Fruit fly (Drosophila melanogaster) S2 (cell line): ENCODE measurements around the gene vilya.

Experiments used
- CG8478 ChIP-seq: fragments of >200 bp; optimal IDR thresholded peaks from 2 replicates; lab custom pipeline; 2018
- CTCF ChIP-seq, 2 experiments: fragments of >200 bp; optimal IDR thresholded peaks; 2 replicates each; lab custom pipeline; 2018

The vilya gene

dm6 chrX:2726420-2726819 lies at the start of gene vilya:
Gene vilya, plus strand, starts transcription at chrX:2726678.
- TF ChIP-seq CG8478 (lab: Kevin White, UChicago) (no peak), CTCF (optimal IDR thresholded peaks at IDR 0.05; lab: Kevin White, UChicago) (no peak)

dm6 chrX:2677024-2677589 lies 49.4 kb upstream of the vilya start:
- TF ChIP-seq CG8478 (lab: Kevin White, UChicago) = no peak
- no peak for TF ChIP-seq CTCF (optimal IDR thresholded peaks at IDR 0.05; lab: Kevin White, UChicago)

dm6 chrX:2681601-2682000 lies 44.9 kb upstream of the vilya start, which contains the start of gene HLH3B:
Gene HLH3B, minus strand, starts transcription at chrX:2681723.
- TF ChIP-seq CTCF (optimal IDR thresholded peaks at IDR 0.05; lab: Kevin White, UChicago) (no peak), CG8478 (lab: Kevin White, UChicago) (no peak)

- TF ChIP-seq CG8478 (lab: Kevin White, UChicago) (no peak), CTCF (optimal IDR thresholded peaks at IDR 0.05; lab: Kevin White, UChicago) (no peak)
Measured at dm6 chrX:2682832-2683231, 43.6 kb upstream of the vilya start, which contains the start of gene CG2652. Gene CG2652, minus strand, starts transcription at chrX:2682932.

dm6 chrX:2683926-2684325 lies 42.6 kb upstream of the vilya start:
- TF ChIP-seq CTCF (optimal IDR thresholded peaks at IDR 0.05; lab: Kevin White, UChicago) = no peak
- TF ChIP-seq CG8478 (lab: Kevin White, UChicago) = no peak

- TF ChIP-seq CTCF (optimal IDR thresholded peaks at IDR 0.05; lab: Kevin White, UChicago) (peak; percentile 78 to 86), CG8478 (lab: Kevin White, UChicago) (no peak)
Measured at dm6 chrX:2684442-2684841, 42.0 kb upstream of the vilya start.

dm6 chrX:2685022-2685421 lies 41.5 kb upstream of the vilya start:
- TF ChIP-seq CG8478 (lab: Kevin White, UChicago) = no peak
- TF ChIP-seq CTCF (optimal IDR thresholded peaks at IDR 0.05; lab: Kevin White, UChicago) = no peak

dm6 chrX:2685580-2685979 lies 40.9 kb upstream of the vilya start, which contains the start of gene per:
Gene per, plus strand, starts transcription at chrX:2685580.
- TF ChIP-seq CG8478 (lab: Kevin White, UChicago) = no peak
- TF ChIP-seq CTCF (optimal IDR thresholded peaks at IDR 0.05; lab: Kevin White, UChicago) = no peak

- no peak for TF ChIP-seq CTCF (optimal IDR thresholded peaks at IDR 0.05; lab: Kevin White, UChicago)
- TF ChIP-seq CG8478 (lab: Kevin White, UChicago) = no peak
Measured at dm6 chrX:2686930-2687329, 39.5 kb upstream of the vilya start.

dm6 chrX:2690376-2690775 lies 36.1 kb upstream of the vilya start:
- TF ChIP-seq CG8478 (lab: Kevin White, UChicago) = no peak
- TF ChIP-seq CTCF (optimal IDR thresholded peaks at IDR 0.05; lab: Kevin White, UChicago) = no peak

- TF ChIP-seq CTCF (optimal IDR thresholded peaks at IDR 0.05; lab: Kevin White, UChicago) (no peak), CG8478 (lab: Kevin White, UChicago) (no peak)
Measured at dm6 chrX:2693786-2694185, 32.7 kb upstream of the vilya start, which contains the start of gene dyw. Gene dyw, minus strand, starts transcription at chrX:2693886.

- TF ChIP-seq CTCF (optimal IDR thresholded peaks at IDR 0.05; lab: Kevin White, UChicago) = no peak
- no peak for TF ChIP-seq CG8478 (lab: Kevin White, UChicago)
Measured at dm6 chrX:2698064-2698894, 28.2 kb upstream of the vilya start, which contains the start of the genes Spg7 and Lint-O. Gene Spg7, minus strand, starts transcription at chrX:2698211. Gene Lint-O, plus strand, starts transcription at chrX:2698701.

- no peak for TF ChIP-seq CG8478 (lab: Kevin White, UChicago)
- TF ChIP-seq CTCF (optimal IDR thresholded peaks at IDR 0.05; lab: Kevin White, UChicago) = no peak
Measured at dm6 chrX:2703693-2704092, 22.8 kb upstream of the vilya start, which contains the start of gene Ugalt. Gene Ugalt, minus strand, starts transcription at chrX:2703852.

- TF ChIP-seq CTCF (optimal IDR thresholded peaks at IDR 0.05; lab: Kevin White, UChicago) (no peak), CG8478 (lab: Kevin White, UChicago) (no peak)
Measured at dm6 chrX:2704134-2704773, 22.2 kb upstream of the vilya start, which contains the start of gene eIF2Bbeta. Gene eIF2Bbeta, plus strand, starts transcription at chrX:2704571.
